Fruit fly (Drosophila melanogaster) whole organism, embryonic: Measurements from ENCODE around the gene CG45486.
A peak's percentile ranks its signal among the peaks of the same experiment; 100 is the strongest.

Source experiments
- Ada2b ChIP-seq: fragments of 200-800 bp; sonication (Bioruptor generic); IDR thresholded peaks from 2 replicates; pipeline ENCODE4 v1.3.6; 2022; ENCODE audit warnings: missing biosample characterization, missing genetic modification characterization
- Atf-2 ChIP-seq: fragments of 200-800 bp; sonication (Bioruptor generic); optimal IDR thresholded peaks from 2 replicates; lab custom pipeline; 2016; ENCODE audit warnings: missing biosample characterization, missing genetic modification characterization
- B-H1 ChIP-seq: fragments of 200-800 bp; sonication (Bioruptor generic); IDR thresholded peaks from 3 replicates; pipeline ENCODE4 v1.3.6; 2022; ENCODE audit warnings: missing biosample characterization, missing genetic modification characterization
- CG12104 ChIP-seq: fragments of 200-800 bp; sonication (Bioruptor generic); optimal IDR thresholded peaks from 3 replicates; lab custom pipeline; 2016; ENCODE audit warnings: missing biosample characterization, missing genetic modification characterization
- CG15073 ChIP-seq: fragments of 200-800 bp; sonication (Bioruptor generic); optimal IDR thresholded peaks from 2 replicates; lab custom pipeline; 2016; ENCODE audit warnings: missing biosample characterization, missing genetic modification characterization
- CG15696 ChIP-seq: fragments of 200-800 bp; sonication (Bioruptor generic); optimal IDR thresholded peaks from 2 replicates; lab custom pipeline; 2019; ENCODE audit warnings: missing biosample characterization, mild to moderate bottlenecking, missing genetic modification characterization, moderate library complexity
- CG2889 ChIP-seq: fragments of 200-800 bp; sonication (Bioruptor generic); IDR thresholded peaks from 3 replicates; pipeline ENCODE4 v1.3.6; 2022; ENCODE audit warnings: missing biosample characterization, missing genetic modification characterization
- CG30431 ChIP-seq: fragments of 200-800 bp; sonication (Bioruptor generic); optimal IDR thresholded peaks from 2 replicates; lab custom pipeline; 2017; ENCODE audit warnings: missing biosample characterization, missing genetic modification characterization
- CG31365 ChIP-seq: fragments of 200-800 bp; sonication (Bioruptor generic); optimal IDR thresholded peaks from 2 replicates; lab custom pipeline; 2018; ENCODE audit warnings: missing biosample characterization, mild to moderate bottlenecking, missing genetic modification characterization
- CG32532 ChIP-seq: fragments of 200-800 bp; sonication (Bioruptor generic); IDR thresholded peaks from 2 replicates; pipeline ENCODE4 v1.3.6; 2022; ENCODE audit warnings: missing biosample characterization, missing genetic modification characterization
- CG32767 ChIP-seq: fragments of 200-800 bp; sonication (Bioruptor generic); IDR thresholded peaks from 2 replicates; pipeline ENCODE4 v1.3.6; 2022; ENCODE audit warnings: missing biosample characterization, missing genetic modification characterization
- CG34224 ChIP-seq: fragments of 200-800 bp; sonication (Bioruptor generic); IDR thresholded peaks from 3 replicates; pipeline ENCODE4 v1.3.6; 2022; ENCODE audit warnings: missing biosample characterization, missing genetic modification characterization; ENCODE audit not compliant: partially characterized antibody
- CG4424 ChIP-seq: fragments of 200-800 bp; sonication (Bioruptor generic); optimal IDR thresholded peaks from 3 replicates; lab custom pipeline; 2016; ENCODE audit warnings: missing biosample characterization, missing genetic modification characterization
- CG5953 ChIP-seq: fragments of 200-800 bp; sonication (Bioruptor generic); IDR thresholded peaks from 2 replicates; pipeline ENCODE4 v1.3.6; 2022; ENCODE audit warnings: missing biosample characterization, missing genetic modification characterization
- CG6813 ChIP-seq: fragments of 200-800 bp; sonication (Bioruptor generic); optimal IDR thresholded peaks from 2 replicates; lab custom pipeline; 2017; ENCODE audit warnings: missing biosample characterization, missing genetic modification characterization, mild to moderate bottlenecking, moderate library complexity, missing genetic modification reagents
- CG8281 ChIP-seq: fragments of 200-800 bp; sonication (Bioruptor generic); optimal IDR thresholded peaks from 2 replicates; lab custom pipeline; 2018; ENCODE audit warnings: missing biosample characterization, mild to moderate bottlenecking, missing genetic modification characterization, moderate library complexity
- CoRest ChIP-seq: fragments of 200-800 bp; sonication (Bioruptor generic); optimal IDR thresholded peaks from 3 replicates; lab custom pipeline; 2018; ENCODE audit warnings: missing biosample characterization, mild to moderate bottlenecking, missing genetic modification characterization, moderate library complexity
- Dbx ChIP-seq: fragments of 200-800 bp; sonication (Bioruptor generic); IDR thresholded peaks from 3 replicates; pipeline ENCODE4 v1.3.6; 2022; ENCODE audit warnings: missing biosample characterization, missing genetic modification characterization
- Dip2 ChIP-seq: fragments of 200-800 bp; sonication (Bioruptor generic); IDR thresholded peaks from 2 replicates; pipeline ENCODE4 v1.3.6; 2022; ENCODE audit warnings: missing biosample characterization, missing genetic modification characterization
- Dref ChIP-seq: fragments of 200-800 bp; sonication (Bioruptor generic); IDR thresholded peaks from 2 replicates; pipeline ENCODE4 v1.3.6; 2022; ENCODE audit warnings: missing biosample characterization, missing genetic modification characterization
- Drgx ChIP-seq: fragments of 200-800 bp; sonication (Bioruptor generic); IDR thresholded peaks from 2 replicates; pipeline ENCODE4 v1.3.6; 2022; ENCODE audit warnings: missing biosample characterization, missing genetic modification characterization
- Elba2 ChIP-seq: fragments of 200-800 bp; sonication (Bioruptor generic); optimal IDR thresholded peaks from 3 replicates; lab custom pipeline; 2016; ENCODE audit warnings: missing biosample characterization, missing genetic modification characterization
- Fer3 ChIP-seq: fragments of 200-800 bp; sonication (Bioruptor generic); optimal IDR thresholded peaks from 2 replicates; lab custom pipeline; 2018; ENCODE audit warnings: missing biosample characterization, mild to moderate bottlenecking, missing genetic modification characterization, moderate library complexity
- Gug ChIP-seq: fragments of 200-800 bp; sonication (Bioruptor generic); IDR thresholded peaks from 4 replicates; pipeline ENCODE4 v1.3.6; 2022; ENCODE audit warnings: missing biosample characterization, missing genetic modification characterization
- HHEX ChIP-seq: fragments of 200-800 bp; sonication (Bioruptor generic); optimal IDR thresholded peaks from 3 replicates; lab custom pipeline; 2017; ENCODE audit warnings: missing biosample characterization, mild to moderate bottlenecking, missing genetic modification characterization, missing genetic modification reagents
- Hey ChIP-seq: fragments of 200-800 bp; sonication (Bioruptor generic); optimal IDR thresholded peaks from 3 replicates; lab custom pipeline; 2018; ENCODE audit warnings: missing biosample characterization, mild to moderate bottlenecking, missing genetic modification characterization
- Hr51 ChIP-seq, 2 experiments: fragments of 200-800 bp; sonication (Bioruptor generic); optimal IDR thresholded peaks; 2 replicates in 1 of 2; 3 replicates in 1 of 2; lab custom pipeline; 2016 to 2018; ENCODE audit warnings: missing biosample characterization in 2 of 2, missing genetic modification characterization in 2 of 2, mild to moderate bottlenecking in 1 of 2, moderate library complexity in 1 of 2
- Kr ChIP-seq: fragments of 200-800 bp; sonication (Bioruptor generic); optimal IDR thresholded peaks from 2 replicates; lab custom pipeline; 2017; ENCODE audit warnings: missing biosample characterization, mild to moderate bottlenecking, missing genetic modification characterization
- MBD-R2 ChIP-seq: fragments of 200-800 bp; sonication (Bioruptor generic); IDR thresholded peaks from 2 replicates; pipeline ENCODE4 v1.3.6; 2022; ENCODE audit warnings: missing biosample characterization, missing genetic modification characterization
- MESR4 ChIP-seq: fragments of 200-800 bp; sonication (Bioruptor generic); optimal IDR thresholded peaks from 2 replicates; lab custom pipeline; 2018; ENCODE audit warnings: missing biosample characterization, mild to moderate bottlenecking, missing genetic modification characterization, moderate library complexity
- Med ChIP-seq: fragments of 200-800 bp; sonication (Bioruptor generic); peaks from one replicate; lab custom pipeline; 2016; ENCODE audit warnings: missing biosample characterization, missing genetic modification characterization, mild to moderate bottlenecking, inconsistent platforms, moderate library complexity
- NfI ChIP-seq: fragments of 200-800 bp; sonication (Bioruptor generic); optimal IDR thresholded peaks from 3 replicates; lab custom pipeline; 2018; ENCODE audit warnings: missing biosample characterization, mild to moderate bottlenecking, missing genetic modification characterization, moderate library complexity
- Rfx ChIP-seq: fragments of 200-800 bp; sonication (Bioruptor generic); IDR thresholded peaks from 2 replicates; pipeline ENCODE4 v1.3.6; 2022; ENCODE audit warnings: missing biosample characterization, missing genetic modification characterization
- al ChIP-seq: fragments of 200-800 bp; sonication (Bioruptor generic); IDR thresholded peaks from 2 replicates; pipeline ENCODE4 v1.3.6; 2022; ENCODE audit warnings: missing biosample characterization, missing genetic modification characterization
- bsh ChIP-seq, 2 experiments: fragments of 200-800 bp; sonication (Bioruptor generic); optimal IDR thresholded peaks; 2 replicates each; lab custom pipeline; 2017 to 2018; ENCODE audit warnings: mild to moderate bottlenecking in 2 of 2, missing biosample characterization in 2 of 2, missing genetic modification characterization in 2 of 2, moderate library complexity in 1 of 2
- cato ChIP-seq: fragments of 200-800 bp; sonication (Bioruptor generic); optimal IDR thresholded peaks from 2 replicates; lab custom pipeline; 2016; ENCODE audit warnings: missing biosample characterization, missing genetic modification characterization, borderline replicate concordance
- cwo ChIP-seq: fragments of 200-800 bp; sonication (Bioruptor generic); optimal IDR thresholded peaks from 3 replicates; lab custom pipeline; 2017; ENCODE audit warnings: missing biosample characterization, missing genetic modification characterization, mild to moderate bottlenecking, moderate library complexity, missing genetic modification reagents
- disco-r ChIP-seq: fragments of 200-800 bp; sonication (Bioruptor generic); optimal IDR thresholded peaks from 2 replicates; lab custom pipeline; 2016; ENCODE audit warnings: missing biosample characterization, missing genetic modification characterization
- fd64A ChIP-seq: fragments of 200-800 bp; sonication (Bioruptor generic); optimal IDR thresholded peaks from 3 replicates; lab custom pipeline; 2018; ENCODE audit warnings: missing biosample characterization, mild to moderate bottlenecking, missing genetic modification characterization
- gce ChIP-seq: fragments of 200-800 bp; sonication (Bioruptor generic); IDR thresholded peaks from 3 replicates; pipeline ENCODE4 v1.3.6; 2022; ENCODE audit warnings: missing biosample characterization, missing genetic modification characterization
- gsb ChIP-seq: fragments of 200-800 bp; sonication (Bioruptor generic); IDR thresholded peaks from 2 replicates; pipeline ENCODE4 v1.3.6; 2022; ENCODE audit warnings: missing biosample characterization, missing genetic modification characterization
- gsb-n ChIP-seq: fragments of 200-800 bp; sonication (Bioruptor generic); optimal IDR thresholded peaks from 3 replicates; lab custom pipeline; 2018; ENCODE audit warnings: missing biosample characterization, mild to moderate bottlenecking, missing genetic modification characterization
- h ChIP-seq: fragments of >200 bp; optimal IDR thresholded peaks from 2 replicates; lab custom pipeline; 2017
- hb ChIP-seq: fragments of 200-800 bp; sonication (Bioruptor generic); IDR thresholded peaks from 3 replicates; pipeline ENCODE4 v1.3.6; 2022; ENCODE audit warnings: missing biosample characterization, missing genetic modification characterization; ENCODE audit not compliant: partially characterized antibody
- mirr ChIP-seq: fragments of 200-800 bp; sonication (Bioruptor generic); optimal IDR thresholded peaks from 3 replicates; lab custom pipeline; 2018; ENCODE audit warnings: missing biosample characterization, mild to moderate bottlenecking, missing genetic modification characterization
- nerfin-2 ChIP-seq: fragments of 200-800 bp; sonication (Bioruptor generic); IDR thresholded peaks from 2 replicates; pipeline ENCODE4 v1.3.6; 2022; ENCODE audit warnings: missing biosample characterization, missing genetic modification characterization; ENCODE audit not compliant: partially characterized antibody
- peb ChIP-seq: fragments of 200-800 bp; sonication (Bioruptor generic); IDR thresholded peaks from 2 replicates; pipeline ENCODE4 v1.3.6; 2022; ENCODE audit warnings: missing biosample characterization, missing genetic modification characterization
- ro ChIP-seq: fragments of 200-800 bp; sonication (Bioruptor generic); IDR thresholded peaks from 2 replicates; pipeline ENCODE4 v1.3.6; 2022; ENCODE audit warnings: missing biosample characterization, missing genetic modification characterization
- ssp ChIP-seq: fragments of 200-800 bp; sonication (Bioruptor generic); IDR thresholded peaks from 2 replicates; pipeline ENCODE4 v1.3.6; 2022; ENCODE audit warnings: missing biosample characterization, missing genetic modification characterization

Gene CG45486

DNA sequence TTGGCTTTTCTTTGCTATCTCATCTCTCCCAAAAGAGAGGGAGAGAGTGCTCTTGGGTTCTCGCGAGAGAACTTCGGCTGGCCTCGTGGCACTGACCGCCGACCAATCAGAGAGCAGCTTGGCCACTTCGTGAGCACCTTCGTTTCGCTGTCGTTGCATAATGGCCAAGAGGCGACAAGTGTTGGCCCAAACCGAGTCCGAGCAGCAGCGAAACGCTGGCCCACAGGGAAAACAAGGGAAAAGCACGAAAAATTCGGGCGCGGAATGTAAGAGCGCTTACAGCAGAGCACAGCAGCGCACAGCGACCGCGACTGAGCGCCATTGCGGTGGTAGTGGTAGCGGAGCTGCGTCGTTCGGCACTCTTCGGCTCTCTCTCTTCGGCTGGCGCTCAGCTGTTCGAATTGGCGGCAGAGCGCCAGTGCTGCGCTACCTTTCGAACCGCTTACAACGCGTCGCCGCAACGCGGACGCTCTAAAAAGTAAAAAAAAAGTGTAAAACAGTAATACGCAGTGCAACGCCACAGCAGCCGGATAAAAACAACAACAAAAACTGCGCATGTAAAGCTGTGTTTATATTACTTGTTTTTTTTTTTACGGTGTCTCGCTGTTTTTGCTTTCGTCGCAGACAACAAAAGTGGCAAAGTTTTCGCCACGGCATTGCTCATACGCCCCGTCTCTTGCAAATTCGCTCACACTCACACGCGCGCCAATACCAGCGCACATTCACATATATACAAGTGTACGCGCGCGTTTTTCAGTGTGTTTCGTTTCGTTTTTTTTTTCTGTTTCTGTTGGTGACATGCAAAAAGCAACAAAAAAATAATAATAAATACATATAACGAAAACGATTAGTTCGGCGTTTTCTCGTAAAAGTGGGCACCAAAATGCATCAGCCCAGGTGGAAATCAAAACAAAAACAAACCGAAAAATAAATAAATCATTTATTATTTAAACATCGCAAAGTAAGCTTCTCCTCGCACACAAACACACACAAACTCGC, 22.7 kb downstream of the CG45486 start (continued):
- no peak for TF ChIP-seq Dip2
- TF ChIP-seq CG15073, result no peak
- no peak for TF ChIP-seq Elba2
- peak; percentile 46; the same call in 1 of the 2 replicates for TF ChIP-seq CG32532
- peak; percentile 47; the same call in 1 of the 3 replicates for TF ChIP-seq CG34224 (GFP tag; lab: Robert Waterston, UW)
- TF ChIP-seq Fer3, result no peak
- no peak for TF ChIP-seq ro
- no peak for TF ChIP-seq CG2889 (GFP tag; lab: Robert Waterston, UW)
- TF ChIP-seq Rfx (GFP tag; lab: Robert Waterston, UW), result peak; percentile 36; the same call in 1 of the 2 replicates
- TF ChIP-seq Drgx (GFP tag; lab: Robert Waterston, UW), result peak; percentile 81
- TF ChIP-seq Hr51 (GFP tag; optimal IDR thresholded peaks at IDR 0.05; lab: Kevin White, UChicago), result peak in 1 of 2 experiments; percentile 1
- TF ChIP-seq B-H1 (GFP tag; lab: Robert Waterston, UW), result no peak
- TF ChIP-seq disco-r (GFP tag; lab: Kevin White, UChicago), result no peak
- TF ChIP-seq h (lab: Kevin White, UChicago), result no peak
- TF ChIP-seq hb (GFP tag; lab: Robert Waterston, UW), result no peak
- TF ChIP-seq ssp (GFP tag; lab: Robert Waterston, UW), result no peak
- TF ChIP-seq CG5953 (GFP tag; lab: Robert Waterston, UW), result 0 out of 2 replicates have a peak, but pooled peaks have one; percentile 36
- TF ChIP-seq Ada2b (GFP tag; lab: Robert Waterston, UW), result no peak
- no peak for TF ChIP-seq cato (GFP tag; lab: Kevin White, UChicago)
- TF ChIP-seq CG30431 (GFP tag; lab: Kevin White, UChicago), result no peak
- TF ChIP-seq CG15696, result no peak
- peak; percentile 33 for TF ChIP-seq gsb-n
- no peak; the same call in 2 of the 3 replicates for TF ChIP-seq Dbx (GFP tag; lab: Robert Waterston, UW)
- TF ChIP-seq CG4424 (GFP tag; lab: Kevin White, UChicago), result no peak
- peak; percentile 8 for TF ChIP-seq Atf-2 (GFP tag; lab: Kevin White, UChicago)
- TF ChIP-seq CG32767 (GFP tag; lab: Robert Waterston, UW), result no peak
- TF ChIP-seq CG31365 (tag; lab: Kevin White, UChicago), result no peak
- peak; percentile 67 for TF ChIP-seq Med (GFP tag; lab: Kevin White, UChicago)
- TF ChIP-seq Kr (GFP tag; lab: Kevin White, UChicago), result no peak
- no peak for TF ChIP-seq HHEX (GFP tag; lab: Kevin White, UChicago)
- no peak for TF ChIP-seq MBD-R2 (GFP tag; lab: Robert Waterston, UW)
- TF ChIP-seq Gug (GFP tag; lab: Robert Waterston, UW), result no peak
- TF ChIP-seq CG8281 (tag; lab: Kevin White, UChicago), result no peak
- no peak for TF ChIP-seq CG6813
- no peak for TF ChIP-seq MESR4
- TF ChIP-seq mirr (GFP tag; lab: Kevin White, UChicago), result no peak
- TF ChIP-seq NfI (GFP tag; lab: Kevin White, UChicago), result no peak
- no peak for TF ChIP-seq al (GFP tag; lab: Robert Waterston, UW)
- TF ChIP-seq Dref, result no peak
- no peak for TF ChIP-seq fd64A
- no peak for TF ChIP-seq gce (GFP tag; lab: Robert Waterston, UW)
- TF ChIP-seq CoRest, result no peak
- TF ChIP-seq nerfin-2, result no peak
- no peak for TF ChIP-seq Hey
- TF ChIP-seq gsb (GFP tag; lab: Robert Waterston, UW), result no peak
- no peak for TF ChIP-seq CG12104
- TF ChIP-seq bsh (GFP tag; optimal IDR thresholded peaks at IDR 0.05; lab: Kevin White, UChicago), result peak in 1 of 2 experiments; percentile 56
- TF ChIP-seq cwo (GFP tag; lab: Kevin White, UChicago), result no peak
- no peak for TF ChIP-seq peb (GFP tag; lab: Robert Waterston, UW)
